Worm (Caenorhabditis elegans) whole organism, late embryonic: ENCODE data around the gene abf-3.

Experiments
- elt-2 ChIP-seq: sonication (generic microtip); optimal IDR thresholded peaks from 2 replicates; lab custom pipeline; 2016; ENCODE audit warnings: missing genetic modification reagents, missing genetic modification characterization, missing compliant biosample characterization
- lim-6 ChIP-seq: sonication (generic microtip); optimal IDR thresholded peaks from 2 replicates; lab custom pipeline; 2016; ENCODE audit warnings: missing genetic modification characterization, missing compliant biosample characterization
- ttx-3 ChIP-seq: sonication (generic microtip); optimal IDR thresholded peaks from 2 replicates; lab custom pipeline; 2016; ENCODE audit warnings: missing genetic modification reagents, missing genetic modification characterization, missing compliant biosample characterization
- zip-5 ChIP-seq: sonication (generic microtip); optimal IDR thresholded peaks from 2 replicates; lab custom pipeline; 2016; ENCODE audit warnings: missing genetic modification characterization, missing compliant biosample characterization

The abf-3 gene

ce11 chrV:15769072-15769471 lies 48.6 kb downstream of the abf-3 start, which contains the start of gene F57A10.4:
F57A10.4 (plus strand) TSS chrV:15769438.
- TF ChIP-seq lim-6 (tag; lab: Kevin White, UChicago), result no peak
- TF ChIP-seq zip-5, result no peak
- TF ChIP-seq elt-2 (tag; lab: Kevin White, UChicago), result no peak
- TF ChIP-seq ttx-3, result no peak
- TF ChIP-seq, all 69 proteins: peak for 0
